Fruit fly (Drosophila melanogaster): ENCODE data around the gene ct.

DNA sequence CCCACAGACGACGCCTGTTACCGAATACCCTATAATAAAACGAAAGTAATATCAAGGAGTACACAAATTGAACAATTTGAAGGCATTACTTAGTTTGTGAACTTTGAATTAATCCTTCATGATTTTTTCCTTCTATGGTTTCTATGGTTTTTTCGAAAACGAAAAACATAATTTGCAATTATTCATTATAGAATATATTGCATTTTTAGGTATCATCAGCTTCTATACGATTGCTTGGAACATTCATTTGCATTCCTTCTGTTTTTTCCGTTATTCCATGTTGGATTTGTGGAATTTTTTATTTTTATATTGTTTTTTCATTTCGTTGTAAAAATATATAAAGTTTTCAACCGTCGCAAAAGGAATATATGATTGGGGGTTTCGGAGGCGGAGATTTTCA is 107.2 kb downstream of the ct start:
- no peak for TF ChIP-seq Dll (optimal IDR thresholded peaks at IDR 0.05)
- TF ChIP-seq psq (optimal IDR thresholded peaks at IDR 0.05): no peak
- TF ChIP-seq pan (optimal IDR thresholded peaks at IDR 0.05): no peak
